Fruit fly (Drosophila melanogaster): ENCODE results near the gene CG31676.
A peak's percentile ranks its signal among the peaks of the same experiment; 100 is the strongest.

Gene CG31676

DNA sequence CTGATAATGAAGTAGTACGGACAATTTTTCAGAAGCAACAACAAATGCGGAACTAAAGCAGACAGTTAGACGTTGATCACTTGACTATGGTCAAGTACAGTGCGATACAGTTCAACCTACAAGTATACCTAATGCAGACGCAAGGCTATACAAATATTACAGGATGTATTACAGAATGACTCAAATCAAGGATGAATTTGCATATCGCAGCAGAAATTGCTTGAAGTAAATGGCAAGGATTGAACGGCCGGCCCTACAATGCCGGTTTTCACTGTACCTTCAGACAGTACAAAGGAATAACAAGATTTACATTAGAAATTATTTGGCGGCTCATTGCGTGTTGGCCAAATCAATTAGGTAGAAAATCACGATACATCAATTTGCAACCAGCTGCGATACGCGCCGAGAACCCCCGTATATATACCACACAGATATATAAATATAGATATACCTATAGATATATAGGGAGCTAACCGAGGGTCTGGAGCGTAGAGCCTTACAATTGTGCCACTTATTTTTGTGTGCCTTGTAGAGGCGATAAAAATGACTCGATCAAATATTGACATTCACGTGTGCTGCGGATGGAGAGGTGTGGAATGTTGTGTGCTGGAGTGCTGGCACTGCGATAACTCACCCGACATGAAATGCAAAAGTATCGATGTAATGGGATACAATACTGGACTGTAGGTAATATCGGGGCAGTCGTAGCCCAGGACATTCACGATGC, 41.0 kb downstream of the CG31676 start (continued):
- TF ChIP-seq Hsf (GFP tag; optimal IDR thresholded peaks at IDR 0.05) (peak; percentile 64), ken (GFP tag; IDR thresholded peaks at IDR 0.05) (0 out of 3 replicates have a peak, but pooled peaks have one; percentile 33), cad (GFP tag; optimal IDR thresholded peaks at IDR 0.05) (no peak), CG12769 (tag; optimal IDR thresholded peaks at IDR 0.05) (peak; percentile 86), NfI (GFP tag; optimal IDR thresholded peaks at IDR 0.05) (peak; percentile 12), CG8944 (GFP tag; optimal IDR thresholded peaks at IDR 0.05) (peak; percentile 40), ham (GFP tag; IDR thresholded peaks at IDR 0.05) (0 out of 2 replicates have a peak, but pooled peaks have one; percentile 19), ato (GFP tag; IDR thresholded peaks at IDR 0.05; ENCODE audit: partially characterized antibody) (no peak), Awh (GFP tag; IDR thresholded peaks at IDR 0.05) (peak; percentile 32; the same call in 1 of the 2 replicates), CG31388 (GFP tag; optimal IDR thresholded peaks at IDR 0.05) (no peak), CG12071 (GFP tag; optimal IDR thresholded peaks at IDR 0.05) (no peak), Bteb2 (GFP tag; optimal IDR thresholded peaks at IDR 0.05) (peak; percentile 31), sd (tag; optimal IDR thresholded peaks at IDR 0.05) (peak; percentile 22), CG15011 (GFP tag; optimal IDR thresholded peaks at IDR 0.05) (peak; percentile 55), CG9437 (GFP tag; optimal IDR thresholded peaks at IDR 0.05) (no peak), CG13894 (tag; optimal IDR thresholded peaks at IDR 0.05) (peak; percentile 59), Abd-B (GFP tag; optimal IDR thresholded peaks at IDR 0.05) (no peak), fd96Cb (tag; optimal IDR thresholded peaks at IDR 0.05) (peak; percentile 14), caup (GFP tag; optimal IDR thresholded peaks at IDR 0.05; ENCODE audit: severe bottlenecking) (peak; percentile 46), amos (GFP tag; IDR thresholded peaks at IDR 0.05; ENCODE audit: partially characterized antibody) (no peak), gfzf (GFP tag; optimal IDR thresholded peaks at IDR 0.05) (no peak), CG13775 (GFP tag; optimal IDR thresholded peaks at IDR 0.05) (peak; percentile 0), CG16815 (GFP tag; optimal IDR thresholded peaks at IDR 0.05) (peak; percentile 25), CkIIα-i1 (GFP tag; IDR thresholded peaks at IDR 0.05) (no peak), Mes4 (GFP tag; optimal IDR thresholded peaks at IDR 0.05) (no peak), ttk (GFP tag; IDR thresholded peaks at IDR 0.05) (no peak), crol (GFP tag; IDR thresholded peaks at IDR 0.05) (no peak), ro (GFP tag; IDR thresholded peaks at IDR 0.05) (0 out of 2 replicates have a peak, but pooled peaks have one; percentile 12), cwo (GFP tag; optimal IDR thresholded peaks at IDR 0.05) (peak; percentile 76), CG11560 (tag; IDR thresholded peaks at IDR 0.05) (peak; percentile 62; the same call in 1 of the 3 replicates), row (GFP tag; IDR thresholded peaks at IDR 0.05) (peak; percentile 77; the same call in 2 of the 3 replicates), CG6175 (GFP tag; IDR thresholded peaks at IDR 0.05) (0 out of 3 replicates have a peak, but pooled peaks have one; percentile 28), bbx (GFP tag; IDR thresholded peaks at IDR 0.05; ENCODE audit: partially characterized antibody) (no peak), CG6854 (GFP tag; optimal IDR thresholded peaks at IDR 0.05) (no peak), zfh1 (GFP tag; IDR thresholded peaks at IDR 0.05) (peak; percentile 52; the same call in 1 of the 3 replicates), CG6683 (GFP tag; optimal IDR thresholded peaks at IDR 0.05) (no peak), CG1647 (GFP tag; optimal IDR thresholded peaks at IDR 0.05) (peak; percentile 32), Sry-δ (GFP tag; optimal IDR thresholded peaks at IDR 0.05) (peak; percentile 20), CG6791 (GFP tag; IDR thresholded peaks at IDR 0.05; ENCODE audit: partially characterized antibody) (0 out of 3 replicates have a peak, but pooled peaks have one; percentile 25), Ets97D (GFP tag; optimal IDR thresholded peaks at IDR 0.05) (no peak), Mrtf (GFP tag; IDR thresholded peaks at IDR 0.05) (peak; percentile 73; the same call in 2 of the 3 replicates), CG15073 (GFP tag; optimal IDR thresholded peaks at IDR 0.05) (no peak), CG10462 (GFP tag; optimal IDR thresholded peaks at IDR 0.05) (no peak), CG30403 (GFP tag; optimal IDR thresholded peaks at IDR 0.05) (peak; percentile 59), Hr3 (GFP tag; optimal IDR thresholded peaks at IDR 0.05) (peak; percentile 25), CG33557 (GFP tag; optimal IDR thresholded peaks at IDR 0.05) (no peak), kni (GFP tag; optimal IDR thresholded peaks at IDR 0.05) (peak; percentile 35), CG31224 (GFP tag; IDR thresholded peaks at IDR 0.05) (peak; percentile 59)

Measured in whole organism, embryonic.